Fruit fly (Drosophila melanogaster): ENCODE results near the gene CG44195.

- TF ChIP-seq Dll (optimal IDR thresholded peaks at IDR 0.05) = no peak
- no peak for TF ChIP-seq EcR (GFP tag; optimal IDR thresholded peaks at IDR 0.05)
- no peak for TF ChIP-seq psq (optimal IDR thresholded peaks at IDR 0.05)
Observed at dm6 chr3L:7714301-7714946, 19.0 kb upstream of the CG44195 start.

Data from whole organism.